Fruit fly (Drosophila melanogaster) whole organism, embryonic: ENCODE results near the gene lbl.

Experiments used
- Abd-B ChIP-seq: fragments of 200-800 bp; sonication (Bioruptor generic); optimal IDR thresholded peaks from 2 replicates; lab custom pipeline; 2018; ENCODE audit warnings: missing biosample characterization, mild to moderate bottlenecking, missing genetic modification characterization, moderate library complexity
- Adf1 ChIP-seq: fragments of 200-800 bp; sonication (Bioruptor generic); IDR thresholded peaks from 2 replicates; pipeline ENCODE4 v1.3.6; 2022; ENCODE audit warnings: missing biosample characterization, missing genetic modification characterization
- B-H1 ChIP-seq: fragments of 200-800 bp; sonication (Bioruptor generic); IDR thresholded peaks from 3 replicates; pipeline ENCODE4 v1.3.6; 2022; ENCODE audit warnings: missing biosample characterization, missing genetic modification characterization
- CG10565 ChIP-seq: fragments of 200-800 bp; sonication (Bioruptor generic); optimal IDR thresholded peaks from 3 replicates; lab custom pipeline; 2016; ENCODE audit warnings: missing biosample characterization, mild to moderate bottlenecking, missing genetic modification characterization
- CG11456 ChIP-seq: fragments of 200-800 bp; sonication (Bioruptor generic); IDR thresholded peaks from 3 replicates; pipeline ENCODE4 v1.3.6; 2022; ENCODE audit warnings: missing biosample characterization, missing genetic modification characterization
- CG12155 ChIP-seq: fragments of 200-800 bp; sonication (Bioruptor generic); optimal IDR thresholded peaks from 3 replicates; lab custom pipeline; 2016; ENCODE audit warnings: missing biosample characterization, missing genetic modification characterization
- CG12299 ChIP-seq: fragments of 200-800 bp; sonication (Bioruptor generic); optimal IDR thresholded peaks from 2 replicates; lab custom pipeline; 2018; ENCODE audit warnings: missing biosample characterization, mild to moderate bottlenecking, missing genetic modification characterization
- CG12391 ChIP-seq: fragments of 200-800 bp; sonication (Bioruptor generic); optimal IDR thresholded peaks from 3 replicates; lab custom pipeline; 2018; ENCODE audit warnings: missing biosample characterization, mild to moderate bottlenecking, missing genetic modification characterization, moderate library complexity
- CG13894 ChIP-seq: fragments of 200-800 bp; sonication (Bioruptor generic); optimal IDR thresholded peaks from 3 replicates; lab custom pipeline; 2018; ENCODE audit warnings: missing biosample characterization, mild to moderate bottlenecking, missing genetic modification characterization, moderate library complexity
- CG14710 ChIP-seq: fragments of 200-800 bp; sonication (Bioruptor generic); optimal IDR thresholded peaks from 3 replicates; lab custom pipeline; 2019; ENCODE audit warnings: missing biosample characterization, mild to moderate bottlenecking, missing genetic modification characterization, moderate library complexity
- CG14965 ChIP-seq: fragments of 200-800 bp; sonication (Bioruptor generic); optimal IDR thresholded peaks from 2 replicates; lab custom pipeline; 2016; ENCODE audit warnings: missing biosample characterization, missing genetic modification characterization, borderline replicate concordance
- CG16813 ChIP-seq: fragments of 200-800 bp; sonication (Bioruptor generic); IDR thresholded peaks from 3 replicates; pipeline ENCODE4 v1.3.6; 2022; ENCODE audit warnings: missing biosample characterization, missing genetic modification characterization; ENCODE audit not compliant: partially characterized antibody
- CG17359 ChIP-seq: fragments of 200-800 bp; sonication (Bioruptor generic); optimal IDR thresholded peaks from 3 replicates; lab custom pipeline; 2018; ENCODE audit warnings: missing biosample characterization, mild to moderate bottlenecking, missing genetic modification characterization, moderate library complexity
- CG17612 ChIP-seq: fragments of 200-800 bp; sonication (Bioruptor generic); IDR thresholded peaks from 2 replicates; pipeline ENCODE4 v1.3.6; 2022; ENCODE audit warnings: missing biosample characterization, missing genetic modification characterization
- CG17912 ChIP-seq: fragments of 200-800 bp; sonication (Bioruptor generic); optimal IDR thresholded peaks from 2 replicates; lab custom pipeline; 2018; ENCODE audit warnings: missing biosample characterization, mild to moderate bottlenecking, missing genetic modification characterization
- CG18476 ChIP-seq: fragments of 200-800 bp; sonication (Bioruptor generic); optimal IDR thresholded peaks from 2 replicates; lab custom pipeline; 2016; ENCODE audit warnings: missing biosample characterization, mild to moderate bottlenecking, missing genetic modification characterization
- CG18599 ChIP-seq: fragments of 200-800 bp; sonication (Bioruptor generic); optimal IDR thresholded peaks from 3 replicates; lab custom pipeline; 2017; ENCODE audit warnings: missing biosample characterization, missing genetic modification characterization, mild to moderate bottlenecking, moderate library complexity, missing genetic modification reagents
- CG2116 ChIP-seq: fragments of 200-800 bp; sonication (Bioruptor generic); optimal IDR thresholded peaks from 3 replicates; lab custom pipeline; 2018; ENCODE audit warnings: missing biosample characterization, mild to moderate bottlenecking, missing genetic modification characterization
- CG31224 ChIP-seq: fragments of 200-800 bp; sonication (Bioruptor generic); IDR thresholded peaks from 2 replicates; pipeline ENCODE4 v1.3.6; 2022; ENCODE audit warnings: missing biosample characterization, missing genetic modification characterization
- CG32767 ChIP-seq: fragments of 200-800 bp; sonication (Bioruptor generic); IDR thresholded peaks from 2 replicates; pipeline ENCODE4 v1.3.6; 2022; ENCODE audit warnings: missing biosample characterization, missing genetic modification characterization
- CG3726 ChIP-seq: fragments of 200-800 bp; sonication (Bioruptor generic); IDR thresholded peaks from 3 replicates; pipeline ENCODE4, ENCODE4 v1.3.6; 2022; ENCODE audit warnings: missing biosample characterization, missing genetic modification characterization
- CG42726 ChIP-seq: fragments of 200-800 bp; sonication (Bioruptor generic); IDR thresholded peaks from 2 replicates; pipeline ENCODE4 v1.3.6; 2022; ENCODE audit warnings: missing biosample characterization, missing genetic modification characterization; ENCODE audit not compliant: partially characterized antibody
- CG43689 ChIP-seq: fragments of 200-800 bp; sonication (Bioruptor generic); IDR thresholded peaks from 2 replicates; pipeline ENCODE4 v1.3.6; 2022; ENCODE audit warnings: missing biosample characterization, missing genetic modification characterization
- CG7839 ChIP-seq: fragments of 200-800 bp; sonication (Bioruptor generic); optimal IDR thresholded peaks from 3 replicates; lab custom pipeline; 2018; ENCODE audit warnings: missing biosample characterization, mild to moderate bottlenecking, missing genetic modification characterization, moderate library complexity
- CG9797 ChIP-seq: fragments of 200-800 bp; sonication (Bioruptor generic); optimal IDR thresholded peaks from 3 replicates; lab custom pipeline; 2018; ENCODE audit warnings: missing biosample characterization, mild to moderate bottlenecking, missing genetic modification characterization
- D ChIP-seq, 2 experiments: fragments of 200-800 bp in 1 of 2; fragments of >200 bp in 1 of 2; sonication (Bioruptor generic) in 1 of 2; optimal IDR thresholded peaks; 2 replicates in 1 of 2; 3 replicates in 1 of 2; lab custom pipeline; 2017; ENCODE audit warnings: mild to moderate bottlenecking in 1 of 2, missing biosample characterization in 1 of 2, missing genetic modification characterization in 1 of 2, missing genetic modification reagents in 1 of 2
- D19B ChIP-seq: fragments of 200-800 bp; sonication (Bioruptor generic); optimal IDR thresholded peaks from 2 replicates; lab custom pipeline; 2017; ENCODE audit warnings: missing biosample characterization, mild to moderate bottlenecking, missing genetic modification characterization
- Drgx ChIP-seq: fragments of 200-800 bp; sonication (Bioruptor generic); IDR thresholded peaks from 2 replicates; pipeline ENCODE4 v1.3.6; 2022; ENCODE audit warnings: missing biosample characterization, missing genetic modification characterization
- H15 ChIP-seq: fragments of 200-800 bp; sonication (Bioruptor generic); IDR thresholded peaks from 3 replicates; pipeline ENCODE4 v1.3.6; 2022; ENCODE audit warnings: missing biosample characterization, missing genetic modification characterization
- Hey ChIP-seq: fragments of 200-800 bp; sonication (Bioruptor generic); optimal IDR thresholded peaks from 3 replicates; lab custom pipeline; 2018; ENCODE audit warnings: missing biosample characterization, mild to moderate bottlenecking, missing genetic modification characterization
- Pdp1 ChIP-seq, 2 experiments: fragments of 200-800 bp; sonication (Bioruptor generic); optimal IDR thresholded peaks; 3 replicates each; lab custom pipeline; 2016; ENCODE audit warnings: missing biosample characterization in 2 of 2, missing genetic modification characterization in 2 of 2, mild to moderate bottlenecking in 1 of 2, moderate library complexity in 1 of 2
- Sox102F ChIP-seq: fragments of 200-800 bp; sonication (Bioruptor generic); optimal IDR thresholded peaks from 2 replicates; lab custom pipeline; 2018; ENCODE audit warnings: missing biosample characterization, mild to moderate bottlenecking, missing genetic modification characterization, moderate library complexity
- Usf ChIP-seq: fragments of 200-800 bp; sonication (Bioruptor generic); optimal IDR thresholded peaks from 2 replicates; lab custom pipeline; 2017; ENCODE audit warnings: missing genotype, missing biosample characterization, missing genetic modification characterization
- chm ChIP-seq: fragments of 200-800 bp; sonication (Bioruptor generic); IDR thresholded peaks from 2 replicates; pipeline ENCODE4 v1.3.6; 2022; ENCODE audit warnings: missing biosample characterization, missing genetic modification characterization
- chn ChIP-seq: fragments of 200-800 bp; sonication (Bioruptor generic); optimal IDR thresholded peaks from 2 replicates; lab custom pipeline; 2016; ENCODE audit warnings: missing biosample characterization, missing genetic modification characterization
- dimm ChIP-seq: fragments of 200-800 bp; sonication (Bioruptor generic); IDR thresholded peaks from 2 replicates; pipeline ENCODE4 v1.3.6; 2022; ENCODE audit warnings: missing biosample characterization, missing genetic modification characterization
- gcm2 ChIP-seq: fragments of 200-800 bp; sonication (Bioruptor generic); optimal IDR thresholded peaks from 2 replicates; lab custom pipeline; 2016; ENCODE audit warnings: missing biosample characterization, missing genetic modification characterization
- gt ChIP-seq: fragments of 200-800 bp; sonication (Bioruptor generic); IDR thresholded peaks from 2 replicates; pipeline ENCODE4 v1.3.6; 2022; ENCODE audit warnings: missing biosample characterization, missing genetic modification characterization
- hbn ChIP-seq: fragments of 200-800 bp; sonication (Bioruptor generic); IDR thresholded peaks from 2 replicates; pipeline ENCODE4 v1.3.6; 2022; ENCODE audit warnings: missing biosample characterization, missing genetic modification characterization; ENCODE audit not compliant: partially characterized antibody
- kah ChIP-seq: fragments of 200-800 bp; sonication (Bioruptor generic); optimal IDR thresholded peaks from 2 replicates; lab custom pipeline; 2018; ENCODE audit warnings: missing biosample characterization, mild to moderate bottlenecking, missing genetic modification characterization
- lmd ChIP-seq: fragments of 200-800 bp; sonication (Bioruptor generic); IDR thresholded peaks from 2 replicates; pipeline ENCODE4 v1.3.6; 2022; ENCODE audit warnings: missing biosample characterization, missing genetic modification characterization
- mirr ChIP-seq: fragments of 200-800 bp; sonication (Bioruptor generic); optimal IDR thresholded peaks from 3 replicates; lab custom pipeline; 2018; ENCODE audit warnings: missing biosample characterization, mild to moderate bottlenecking, missing genetic modification characterization
- prd ChIP-seq, 3 experiments: fragments of >200 bp in 2 of 3; fragments of 200-800 bp in 1 of 3; sonication (Bioruptor generic) in 1 of 3; optimal IDR thresholded peaks in 2 of 3; IDR thresholded peaks in 1 of 3; 2 replicates in 2 of 3; 3 replicates in 1 of 3; pipeline versions ENCODE4 v1.3.6 to Lab custom; 2017 to 2022; ENCODE audit warnings: missing biosample characterization in 1 of 3, missing genetic modification characterization in 1 of 3
- pum ChIP-seq: fragments of 200-800 bp; sonication (Bioruptor generic); optimal IDR thresholded peaks from 2 replicates; lab custom pipeline; 2016; ENCODE audit warnings: missing biosample characterization, missing genetic modification characterization
- sd ChIP-seq: fragments of 200-800 bp; sonication (Bioruptor generic); optimal IDR thresholded peaks from 3 replicates; lab custom pipeline; 2018; ENCODE audit warnings: missing biosample characterization, mild to moderate bottlenecking, missing genetic modification characterization, moderate library complexity
- slbo ChIP-seq: fragments of 200-800 bp; sonication (Bioruptor generic); IDR thresholded peaks from 2 replicates; pipeline ENCODE4 v1.3.6; 2022; ENCODE audit warnings: missing biosample characterization, missing genetic modification characterization
- sr ChIP-seq: fragments of 200-800 bp; sonication (Bioruptor generic); IDR thresholded peaks from 3 replicates; pipeline ENCODE4 v1.3.6; 2022; ENCODE audit warnings: missing biosample characterization, missing genetic modification characterization
- ssp ChIP-seq: fragments of 200-800 bp; sonication (Bioruptor generic); IDR thresholded peaks from 2 replicates; pipeline ENCODE4 v1.3.6; 2022; ENCODE audit warnings: missing biosample characterization, missing genetic modification characterization
- unpg ChIP-seq: fragments of 200-800 bp; sonication (Bioruptor generic); optimal IDR thresholded peaks from 3 replicates; lab custom pipeline; 2018; ENCODE audit warnings: missing biosample characterization, mild to moderate bottlenecking, missing genetic modification characterization, moderate library complexity
- yki ChIP-seq: fragments of >200 bp; optimal IDR thresholded peaks from 3 replicates; lab custom pipeline; 2018

The lbl gene

dm6 chr3R:21419932-21420331, 14.0 kb downstream of the lbl start (continued):
- TF ChIP-seq CG10565: no peak
- no peak for TF ChIP-seq gcm2 (GFP tag; lab: Kevin White, UChicago)
- peak; percentile 28; the same call in 1 of the 2 replicates for TF ChIP-seq CG31224
- TF ChIP-seq CG14710 (tag; lab: Kevin White, UChicago): peak; percentile 57
- TF ChIP-seq sr (GFP tag; lab: Robert Waterston, UW): no peak
- TF ChIP-seq hbn (GFP tag; lab: Robert Waterston, UW): no peak
- TF ChIP-seq prd (optimal IDR thresholded peaks at IDR 0.05; lab: Kevin White, UChicago): no peak
- peak; percentile 66; the same call in 2 of the 3 replicates for TF ChIP-seq prd (GFP tag; IDR thresholded peaks at IDR 0.05; lab: Robert Waterston, UW)
- TF ChIP-seq CG42726: no peak
- TF ChIP-seq CG2116 (GFP tag; lab: Kevin White, UChicago): no peak
- no peak for TF ChIP-seq mirr
- TF ChIP-seq Usf (GFP tag; lab: Kevin White, UChicago): no peak
- no peak for TF ChIP-seq kah (GFP tag; lab: Kevin White, UChicago)
- TF ChIP-seq slbo (GFP tag; lab: Robert Waterston, UW): no peak
- TF ChIP-seq CG14965: no peak
- TF ChIP-seq CG9797 (GFP tag; lab: Kevin White, UChicago): no peak
- peak; percentile 39; the same call in 1 of the 2 replicates for TF ChIP-seq Drgx (GFP tag; lab: Robert Waterston, UW)
- TF ChIP-seq gt (GFP tag; lab: Robert Waterston, UW): no peak
- no peak for TF ChIP-seq chn (GFP tag; lab: Kevin White, UChicago)
- TF ChIP-seq CG17359 (tag; lab: Kevin White, UChicago): peak; percentile 72
- no peak for TF ChIP-seq CG17612
- no peak for TF ChIP-seq chm (GFP tag; lab: Robert Waterston, UW)
- TF ChIP-seq D19B (GFP tag; lab: Kevin White, UChicago): no peak
- TF ChIP-seq CG12391 (tag; lab: Kevin White, UChicago): peak; percentile 53
- TF ChIP-seq Sox102F (GFP tag; lab: Kevin White, UChicago): peak; percentile 44
- TF ChIP-seq CG16813 (GFP tag; lab: Robert Waterston, UW): no peak
- peak; percentile 60 for TF ChIP-seq CG7839 (tag; lab: Kevin White, UChicago)
- TF ChIP-seq CG18476 (GFP tag; lab: Kevin White, UChicago): peak; percentile 38
- TF ChIP-seq yki (lab: Kevin White, UChicago): no peak
- no peak for TF ChIP-seq Adf1 (GFP tag; lab: Robert Waterston, UW)
- no peak for TF ChIP-seq dimm
- no peak for TF ChIP-seq CG17912
- TF ChIP-seq CG3726: no peak
- no peak for TF ChIP-seq Hey (tag; lab: Kevin White, UChicago)
- no peak for TF ChIP-seq D (optimal IDR thresholded peaks at IDR 0.05; lab: Kevin White, UChicago)
- TF ChIP-seq D (GFP tag; optimal IDR thresholded peaks at IDR 0.05; lab: Kevin White, UChicago): peak; percentile 16
- TF ChIP-seq H15 (GFP tag; lab: Robert Waterston, UW): 0 out of 3 replicates have a peak, but pooled peaks have one; percentile 24
- no peak for TF ChIP-seq CG12299
- no peak for TF ChIP-seq sd (tag; lab: Kevin White, UChicago)
- TF ChIP-seq pum (GFP tag; lab: Kevin White, UChicago): no peak
- TF ChIP-seq CG32767: no peak
- no peak for TF ChIP-seq B-H1
- TF ChIP-seq CG13894: no peak
- no peak for TF ChIP-seq CG43689 (GFP tag; lab: Robert Waterston, UW)
- TF ChIP-seq lmd (GFP tag; lab: Robert Waterston, UW): peak; percentile 60
- peak; percentile 40 for TF ChIP-seq unpg (GFP tag; lab: Kevin White, UChicago)
- TF ChIP-seq Pdp1 (GFP tag; optimal IDR thresholded peaks at IDR 0.05; lab: Kevin White, UChicago): no peak
- TF ChIP-seq Abd-B (GFP tag; lab: Kevin White, UChicago): peak; percentile 23
- TF ChIP-seq CG11456 (GFP tag; lab: Robert Waterston, UW): no peak
- TF ChIP-seq ssp (GFP tag; lab: Robert Waterston, UW): 0 out of 2 replicates have a peak, but pooled peaks have one; percentile 11
- no peak for TF ChIP-seq CG12155 (GFP tag; lab: Kevin White, UChicago)
- TF ChIP-seq CG18599 (GFP tag; lab: Kevin White, UChicago): peak; percentile 40
